Worm (Caenorhabditis elegans): Measurements from ENCODE around the gene clc-33.

DNA sequence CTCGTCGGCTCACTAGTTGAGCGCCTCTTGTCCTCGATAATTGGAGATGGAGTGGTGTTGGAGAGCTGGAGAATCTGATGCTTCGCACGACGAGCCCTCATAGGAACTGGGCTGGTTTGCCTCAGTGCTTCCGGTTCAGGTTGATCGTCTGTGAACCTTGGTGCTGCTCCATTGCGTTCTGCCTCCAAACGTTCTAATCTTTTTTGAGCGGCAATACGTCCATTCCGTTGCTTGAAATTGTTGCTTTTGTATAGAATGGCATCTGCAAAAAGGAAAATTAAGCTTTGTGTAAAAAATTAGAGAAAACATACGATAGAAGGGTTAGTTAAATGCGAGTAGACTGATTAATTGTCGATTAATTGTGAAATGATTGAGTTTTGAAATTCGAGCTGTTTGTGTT is 27.3 kb upstream of the clc-33 start, which contains the start of gene F46F5.5:
- no peak for TF ChIP-seq F52B5.7 (tag; optimal IDR thresholded peaks at IDR 0.05)
- no peak for TF ChIP-seq hlh-12 (tag; optimal IDR thresholded peaks at IDR 0.05)
